Worm (Caenorhabditis elegans) whole organism, L2 larva: ENCODE data around the gene str-148.
A peak's percentile ranks its signal among the peaks of the same experiment; 100 is the strongest.

Source experiments
- Y55F3AM.14 ChIP-seq: fragments of 200-800 bp; sonication (Bioruptor generic); optimal IDR thresholded peaks from 2 replicates; lab custom pipeline; 2018; ENCODE audit warnings: mild to moderate bottlenecking, missing genetic modification characterization, missing compliant biosample characterization
- blmp-1 ChIP-seq: sonication (generic microtip); optimal IDR thresholded peaks from 2 replicates; lab custom pipeline; 2017; ENCODE audit warnings: missing genetic modification characterization, mild to moderate bottlenecking, missing compliant biosample characterization, antibody characterized with exemption, moderate library complexity; ENCODE audit not compliant: insufficient read depth
- dmd-4 ChIP-seq: sonication (generic microtip); optimal IDR thresholded peaks from 2 replicates; lab custom pipeline; 2017; ENCODE audit warnings: missing biosample characterization, missing genetic modification characterization
- egl-27 ChIP-seq: sonication (generic microtip); optimal IDR thresholded peaks from 3 replicates; lab custom pipeline; 2017; ENCODE audit warnings: missing biosample characterization, missing genetic modification reagents, missing genetic modification characterization
- elt-1 ChIP-seq: fragments of 150-350 bp; optimal IDR thresholded peaks from 2 replicates; lab custom pipeline; 2014; ENCODE audit warnings: missing biosample characterization, missing genetic modification characterization
- lin-11 ChIP-seq: fragments of 150-350 bp; sonication (generic microtip); optimal IDR thresholded peaks from 2 replicates; lab custom pipeline; 2014; ENCODE audit warnings: missing biosample characterization, missing genetic modification characterization, inconsistent platforms, mixed read lengths
- nhr-12 ChIP-seq: fragments of 150-350 bp; optimal IDR thresholded peaks from 2 replicates; lab custom pipeline; 2014; ENCODE audit warnings: missing biosample characterization, missing genetic modification characterization
- nhr-129 ChIP-seq: fragments of 150-350 bp; optimal IDR thresholded peaks from 2 replicates; lab custom pipeline; 2014; ENCODE audit warnings: missing biosample characterization, missing genetic modification characterization
- nhr-23 ChIP-seq: fragments of 150-350 bp; optimal IDR thresholded peaks from 2 replicates; lab custom pipeline; 2014; ENCODE audit warnings: missing biosample characterization, missing genetic modification reagents, missing genetic modification characterization
- nhr-25 ChIP-seq: fragments of 150-350 bp; sonication (generic microtip); optimal IDR thresholded peaks from 3 replicates; lab custom pipeline; 2014; ENCODE audit warnings: missing biosample characterization, missing genetic modification characterization
- nhr-77 ChIP-seq: fragments of 150-350 bp; optimal IDR thresholded peaks from 2 replicates; lab custom pipeline; 2014; ENCODE audit warnings: missing biosample characterization, missing genetic modification characterization
- sem-4 ChIP-seq: fragments of 150-350 bp; optimal IDR thresholded peaks from 2 replicates; lab custom pipeline; 2014; ENCODE audit warnings: missing biosample characterization, missing genetic modification reagents, missing genetic modification characterization
- skn-1 ChIP-seq: sonication (generic microtip); optimal IDR thresholded peaks from 2 replicates; lab custom pipeline; 2017; ENCODE audit warnings: missing biosample characterization, missing genetic modification characterization
- sma-9 ChIP-seq, 2 experiments: fragments of 150-350 bp in 1 of 2; sonication (generic microtip) in 1 of 2; optimal IDR thresholded peaks; 2 replicates each; lab custom pipeline; 2014 to 2016; ENCODE audit warnings: missing genetic modification characterization in 2 of 2, mild to moderate bottlenecking in 1 of 2, missing biosample characterization in 1 of 2, missing compliant biosample characterization in 1 of 2, missing genetic modification reagents in 1 of 2, moderate library complexity in 1 of 2
- snpc-4 ChIP-seq: fragments of 150-350 bp; optimal IDR thresholded peaks from 2 replicates; lab custom pipeline; 2014; ENCODE audit warnings: missing biosample characterization, missing genetic modification characterization
- ztf-4 ChIP-seq: fragments of 150-350 bp; optimal IDR thresholded peaks from 2 replicates; lab custom pipeline; 2014; ENCODE audit warnings: missing biosample characterization, missing genetic modification characterization

str-148 gene

DNA sequence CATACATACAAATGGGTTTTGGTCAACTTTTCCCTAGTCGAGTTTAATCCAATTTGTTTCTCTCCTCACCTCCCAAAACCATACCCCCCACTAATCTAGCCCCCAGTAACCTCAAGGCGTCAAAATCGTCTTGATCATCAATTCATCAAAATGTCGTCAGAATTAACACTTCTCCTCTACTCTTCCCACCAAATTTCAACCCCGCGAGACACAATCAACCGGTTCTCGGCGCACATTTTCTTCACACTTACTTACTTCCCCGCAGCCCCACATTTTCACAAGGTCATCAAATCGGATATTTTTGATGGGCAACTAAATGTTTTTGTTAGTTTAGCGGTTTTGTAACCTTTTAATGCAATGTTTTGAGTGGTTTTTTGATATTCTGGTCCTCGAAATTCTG is 45.0 kb downstream of the str-148 start:
- TF ChIP-seq egl-27 (tag; lab: Kevin White, UChicago): no peak
- no peak for TF ChIP-seq sem-4
- no peak for TF ChIP-seq Y55F3AM.14 (GFP tag; lab: Kevin White, UChicago)
- TF ChIP-seq snpc-4 (tag; lab: Kevin White, UChicago): peak; percentile 33
- TF ChIP-seq nhr-129 (tag; lab: Kevin White, UChicago): peak; percentile 10
- peak; percentile 0 for TF ChIP-seq blmp-1 (tag; lab: Kevin White, UChicago)
- TF ChIP-seq nhr-25: peak; percentile 59
- no peak for TF ChIP-seq dmd-4 (tag; lab: Kevin White, UChicago)

DNA sequence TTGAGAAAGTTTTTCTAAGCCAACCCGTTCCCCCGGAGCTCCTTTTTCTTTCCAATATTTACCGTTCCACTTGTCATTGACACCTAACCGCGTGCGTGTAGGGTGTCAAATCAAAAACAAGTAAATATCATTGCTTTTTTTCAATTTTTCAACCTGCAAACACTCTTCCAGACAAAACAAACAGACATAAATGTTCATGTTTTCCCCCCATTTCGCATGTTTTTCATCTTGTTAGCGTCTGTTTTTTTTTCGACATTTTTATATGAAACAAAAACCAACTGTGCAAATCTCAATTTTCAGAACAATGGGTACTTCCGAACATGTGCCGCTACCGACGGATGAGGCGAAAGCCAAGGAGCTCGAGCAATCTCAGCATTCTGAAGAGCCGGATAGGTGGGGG is 45.9 kb downstream of the str-148 start, which contains the start of gene snf-3:
Gene snf-3, plus strand, starts transcription at position 301 of the 400 bp plus-strand sequence.
- TF ChIP-seq elt-1 (no peak), nhr-12 (tag; lab: Kevin White, UChicago) (no peak), lin-11 (tag; lab: Kevin White, UChicago) (no peak), sma-9 (GFP tag; optimal IDR thresholded peaks at IDR 0.05; lab: Kevin White, UChicago) (no peak), sma-9 (tag; optimal IDR thresholded peaks at IDR 0.05; lab: Kevin White, UChicago) (no peak), nhr-77 (tag; lab: Kevin White, UChicago) (no peak), ztf-4 (tag; lab: Kevin White, UChicago) (no peak), Y55F3AM.14 (GFP tag; lab: Kevin White, UChicago) (no peak), nhr-23 (tag; lab: Kevin White, UChicago) (no peak), skn-1 (tag; lab: Kevin White, UChicago) (no peak)
